Worm (Caenorhabditis elegans): ENCODE data around the gene F14H8.8.

Gene F14H8.8

ce11 chrV:15002184-15002690, 27.0 kb upstream of the F14H8.8 start, which contains the start of the genes fib-1 and mut-15 (continued):
- TF ChIP-seq pros-1 (tag; optimal IDR thresholded peaks at IDR 0.05) (peak; percentile 3), ets-4 (tag; optimal IDR thresholded peaks at IDR 0.05) (peak; percentile 92), nfya-1 (tag; optimal IDR thresholded peaks at IDR 0.05) (peak; percentile 86), che-1 (tag; optimal IDR thresholded peaks at IDR 0.05) (peak; percentile 38), dmd-4 (tag; optimal IDR thresholded peaks at IDR 0.05; ENCODE audit: borderline replicate concordance) (peak; percentile 19), fax-1 (tag; optimal IDR thresholded peaks at IDR 0.05) (peak; percentile 90), pha-4 (tag; optimal IDR thresholded peaks at IDR 0.05) (no peak), pat-9 (tag; optimal IDR thresholded peaks at IDR 0.05) (no peak), unc-3 (GFP tag; conservative IDR thresholded peaks at IDR 0.05) (no peak), unc-3 (tag; optimal IDR thresholded peaks at IDR 0.05) (peak; percentile 85), pag-3 (tag; optimal IDR thresholded peaks at IDR 0.05; ENCODE audit: borderline replicate concordance) (peak; percentile 71)

- TF ChIP-seq ceh-48 (tag; optimal IDR thresholded peaks at IDR 0.05), result no peak
- TF ChIP-seq mec-3 (tag; optimal IDR thresholded peaks at IDR 0.05; ENCODE audit: borderline replicate concordance), result no peak
- TF ChIP-seq hlh-30 (tag; optimal IDR thresholded peaks at IDR 0.05; ENCODE audit: insufficient read depth), result no peak
- no peak for TF ChIP-seq nhr-232 (tag; optimal IDR thresholded peaks at IDR 0.05)
- no peak for TF ChIP-seq sdc-2 (tag; optimal IDR thresholded peaks at IDR 0.05)
- TF ChIP-seq lim-6 (tag; optimal IDR thresholded peaks at IDR 0.05), result no peak
- TF ChIP-seq ceh-9 (tag; optimal IDR thresholded peaks at IDR 0.05), result no peak
Measured at ce11 chrV:15004800-15005199, 24.5 kb upstream of the F14H8.8 start, which contains the start of gene hrde-2. Gene hrde-2, plus strand, starts transcription at chrV:15005100.

- no peak for TF ChIP-seq zip-5 (tag; optimal IDR thresholded peaks at IDR 0.05)
- TF ChIP-seq hlh-15 (tag; optimal IDR thresholded peaks at IDR 0.05), result no peak
Measured at ce11 chrV:15011560-15011959, 17.7 kb upstream of the F14H8.8 start, which contains the start of gene nmr-2. Gene nmr-2, minus strand, starts transcription at chrV:15011660.

ce11 chrV:15012542-15013301, 16.5 kb upstream of the F14H8.8 start:
- no peak for TF ChIP-seq ceh-48 (tag; optimal IDR thresholded peaks at IDR 0.05)
- TF ChIP-seq hlh-8 (tag; optimal IDR thresholded peaks at IDR 0.05), result no peak
- TF ChIP-seq ets-4 (tag; optimal IDR thresholded peaks at IDR 0.05), result no peak
- no peak for TF ChIP-seq hlh-30 (tag; optimal IDR thresholded peaks at IDR 0.05; ENCODE audit: insufficient read depth)
- TF ChIP-seq ahr-1 (tag; optimal IDR thresholded peaks at IDR 0.05), result no peak
- TF ChIP-seq pha-4 (tag; optimal IDR thresholded peaks at IDR 0.05), result no peak
- TF ChIP-seq unc-3 (GFP tag; conservative IDR thresholded peaks at IDR 0.05), result no peak
- no peak for TF ChIP-seq unc-3 (tag; optimal IDR thresholded peaks at IDR 0.05)
- no peak for TF ChIP-seq nfya-1 (tag; optimal IDR thresholded peaks at IDR 0.05)
- no peak for TF ChIP-seq rnt-1 (tag; optimal IDR thresholded peaks at IDR 0.05)
- TF ChIP-seq Y22D7AL.16 (tag; optimal IDR thresholded peaks at IDR 0.05), result no peak
- TF ChIP-seq F13H6.1 (tag; optimal IDR thresholded peaks at IDR 0.05), result no peak
- no peak for TF ChIP-seq sox-4 (tag; optimal IDR thresholded peaks at IDR 0.05)
- TF ChIP-seq ref-2 (tag; optimal IDR thresholded peaks at IDR 0.05), result no peak
- no peak for TF ChIP-seq pha-2 (tag; optimal IDR thresholded peaks at IDR 0.05)
- no peak for TF ChIP-seq tbx-7 (tag; optimal IDR thresholded peaks at IDR 0.05)
- no peak for TF ChIP-seq K02D7.2 (tag; optimal IDR thresholded peaks at IDR 0.05)

- TF ChIP-seq ets-4 (tag; optimal IDR thresholded peaks at IDR 0.05), result no peak
- no peak for TF ChIP-seq F13H6.1 (tag; optimal IDR thresholded peaks at IDR 0.05)
- TF ChIP-seq nfya-1 (tag; optimal IDR thresholded peaks at IDR 0.05), result no peak
Measured at ce11 chrV:15013328-15013727, 15.9 kb upstream of the F14H8.8 start.

ce11 chrV:15014164-15014563, 15.1 kb upstream of the F14H8.8 start, which contains the start of gene obr-2:
Gene obr-2, minus strand, starts transcription at chrV:15014264.
- TF ChIP-seq ceh-48 (tag; optimal IDR thresholded peaks at IDR 0.05) (no peak), sdc-2 (tag; optimal IDR thresholded peaks at IDR 0.05) (no peak), Y22D7AL.16 (tag; optimal IDR thresholded peaks at IDR 0.05) (no peak), fkh-6 (tag; optimal IDR thresholded peaks at IDR 0.05) (no peak), unc-42 (tag; optimal IDR thresholded peaks at IDR 0.05) (no peak), dmd-4 (tag; optimal IDR thresholded peaks at IDR 0.05; ENCODE audit: borderline replicate concordance) (no peak), ceh-24 (tag; optimal IDR thresholded peaks at IDR 0.05) (no peak), nhr-232 (tag; optimal IDR thresholded peaks at IDR 0.05) (no peak), ceh-9 (tag; optimal IDR thresholded peaks at IDR 0.05) (no peak), nfya-1 (tag; optimal IDR thresholded peaks at IDR 0.05) (no peak), gmeb-2 (tag; optimal IDR thresholded peaks at IDR 0.05) (no peak), T23F11.4 (GFP tag; optimal IDR thresholded peaks at IDR 0.05) (no peak), ceh-45 (GFP tag; IDR thresholded peaks at IDR 0.05) (no peak)

Data from whole organism, late embryonic.